Worm (Caenorhabditis elegans): ENCODE results near the gene mtr-4.

ce11 chrIV:9811487-9811886 lies 14.0 kb upstream of the mtr-4 start:
- TF ChIP-seq snpc-4 (tag; optimal IDR thresholded peaks at IDR 0.05) (no peak), unc-39 (tag; optimal IDR thresholded peaks at IDR 0.05) (no peak), ztf-4 (tag; optimal IDR thresholded peaks at IDR 0.05) (no peak), dmd-4 (tag; optimal IDR thresholded peaks at IDR 0.05) (no peak), skn-1 (tag; optimal IDR thresholded peaks at IDR 0.05) (no peak), aly-2 (tag; optimal IDR thresholded peaks at IDR 0.05) (no peak), ceh-82 (tag; optimal IDR thresholded peaks at IDR 0.05) (no peak), zag-1 (tag; optimal IDR thresholded peaks at IDR 0.05) (no peak), fos-1 (tag; optimal IDR thresholded peaks at IDR 0.05) (no peak), ama-1 (optimal IDR thresholded peaks at IDR 0.05) (no peak), gmeb-1 (tag; optimal IDR thresholded peaks at IDR 0.05) (no peak), mdl-1 (tag; optimal IDR thresholded peaks at IDR 0.05) (no peak), ztf-11 (tag; optimal IDR thresholded peaks at IDR 0.05) (no peak)

Measured in whole organism, L2 larva.